Worm (Caenorhabditis elegans) whole organism, L4 larva: ENCODE data around the gene C14B1.8.

Experiments used
- D1046.2 ChIP-seq: fragments of 200-800 bp; sonication (Bioruptor generic); IDR thresholded peaks from 2 replicates; pipeline ENCODE4 v1.3.6; 2022; ENCODE audit warnings: missing genetic modification characterization, missing compliant biosample characterization
- F10B5.3 ChIP-seq: sonication (generic microtip); optimal IDR thresholded peaks from 2 replicates; lab custom pipeline; 2016; ENCODE audit warnings: mild to moderate bottlenecking, missing genetic modification characterization, missing compliant biosample characterization
- F37D6.2 ChIP-seq: sonication (generic microtip); optimal IDR thresholded peaks from 2 replicates; lab custom pipeline; 2016; ENCODE audit warnings: mild to moderate bottlenecking, missing genetic modification characterization, missing compliant biosample characterization
- Y105C5A.15 ChIP-seq: fragments of 200-800 bp; sonication (Bioruptor generic); IDR thresholded peaks from 2 replicates; pipeline ENCODE4 v1.3.6; 2022; ENCODE audit warnings: missing genetic modification characterization, missing compliant biosample characterization
- Y75B8A.6 ChIP-seq: fragments of 200-800 bp; sonication (Bioruptor generic); IDR thresholded peaks from 2 replicates; pipeline ENCODE4 v1.3.6; 2022; ENCODE audit warnings: missing genetic modification reagents, missing genetic modification characterization, missing compliant biosample characterization
- ZK337.2 ChIP-seq: fragments of 200-800 bp; sonication (Bioruptor generic); IDR thresholded peaks from 2 replicates; pipeline ENCODE4 v1.3.6; 2022; ENCODE audit warnings: missing genetic modification reagents, missing genetic modification characterization, missing compliant biosample characterization
- attf-4 ChIP-seq: sonication (generic microtip); optimal IDR thresholded peaks from 3 replicates; lab custom pipeline; 2017; ENCODE audit warnings: missing biosample characterization, missing genetic modification characterization
- daf-19 ChIP-seq: fragments of 200-800 bp; sonication (Bioruptor generic); conservative IDR thresholded peaks from 2 replicates; pipeline ENCODE4 v1.3.6; 2022; ENCODE audit warnings: missing genetic modification characterization, missing compliant biosample characterization
- dmd-6 ChIP-seq: fragments of 200-800 bp; sonication (Bioruptor generic); IDR thresholded peaks from 2 replicates; pipeline ENCODE4 v1.3.6; 2022; ENCODE audit warnings: missing genetic modification reagents, missing genetic modification characterization, missing compliant biosample characterization
- duxl-1 ChIP-seq: sonication (generic microtip); optimal IDR thresholded peaks from 2 replicates; lab custom pipeline; 2016; ENCODE audit warnings: mild to moderate bottlenecking, missing genetic modification characterization, moderate library complexity, missing compliant biosample characterization; ENCODE audit not compliant: poor library complexity
- egl-27 ChIP-seq: sonication (generic microtip); optimal IDR thresholded peaks from 3 replicates; lab custom pipeline; 2017; ENCODE audit warnings: missing biosample characterization, missing genetic modification reagents, missing genetic modification characterization
- gei-8 ChIP-seq: fragments of 200-800 bp; sonication (Bioruptor generic); optimal IDR thresholded peaks from 2 replicates; lab custom pipeline; 2018; ENCODE audit warnings: mild to moderate bottlenecking, missing genetic modification characterization, missing compliant biosample characterization
- hif-1 ChIP-seq, 2 experiments: sonication (generic microtip); optimal IDR thresholded peaks; 2 replicates each; lab custom pipeline; 2016 to 2017; ENCODE audit warnings: missing compliant biosample characterization in 2 of 2, missing genetic modification characterization in 2 of 2, missing genetic modification reagents in 2 of 2, missing genotype in 2 of 2, mild to moderate bottlenecking in 1 of 2
- hmg-1.1 ChIP-seq: fragments of 200-800 bp; sonication (Bioruptor generic); IDR thresholded peaks from 2 replicates; pipeline ENCODE4 v1.3.6; 2022; ENCODE audit warnings: missing genetic modification reagents, missing genetic modification characterization, missing compliant biosample characterization
- jun-1 ChIP-seq: fragments of 150-350 bp; optimal IDR thresholded peaks from 2 replicates; lab custom pipeline; 2014; ENCODE audit warnings: missing biosample characterization, missing genetic modification reagents, missing genetic modification characterization
- lin-13 ChIP-seq: fragments of 150-350 bp; optimal IDR thresholded peaks from 2 replicates; lab custom pipeline; 2014; ENCODE audit warnings: missing biosample characterization, missing genetic modification reagents, missing genetic modification characterization
- lin-29 ChIP-seq: fragments of 200-800 bp; sonication (Bioruptor generic); IDR thresholded peaks from 2 replicates; pipeline ENCODE4 v1.3.6; 2022; ENCODE audit warnings: missing genetic modification reagents, missing genetic modification characterization, missing compliant biosample characterization
- lin-38 ChIP-seq: fragments of 200-800 bp; sonication (Bioruptor generic); IDR thresholded peaks from 2 replicates; pipeline ENCODE4 v1.3.6; 2022; ENCODE audit warnings: missing genetic modification reagents, missing genetic modification characterization, missing compliant biosample characterization
- lin-39 ChIP-seq: fragments of 150-350 bp; optimal IDR thresholded peaks from 2 replicates; lab custom pipeline; 2014; ENCODE audit warnings: missing biosample characterization, missing genetic modification reagents, missing genetic modification characterization
- lir-3 ChIP-seq: sonication (generic microtip); optimal IDR thresholded peaks from 2 replicates; lab custom pipeline; 2016; ENCODE audit warnings: mild to moderate bottlenecking, missing genetic modification characterization, missing compliant biosample characterization
- madf-5 ChIP-seq, 2 experiments: fragments of 200-800 bp; sonication (Bioruptor generic); IDR thresholded peaks; 2 replicates each; pipeline ENCODE4 v1.3.6; 2022; ENCODE audit warnings: missing compliant biosample characterization in 2 of 2, missing genetic modification characterization in 2 of 2
- mxl-2 ChIP-seq: fragments of 200-800 bp; sonication (Bioruptor generic); conservative IDR thresholded peaks from 2 replicates; pipeline ENCODE4 v1.3.6; 2022; ENCODE audit warnings: missing genetic modification reagents, missing genetic modification characterization, missing compliant biosample characterization
- nhr-11 ChIP-seq: fragments of 150-350 bp; optimal IDR thresholded peaks from 2 replicates; lab custom pipeline; 2014; ENCODE audit warnings: missing biosample characterization, missing genetic modification characterization
- nhr-237 ChIP-seq: sonication (generic microtip); optimal IDR thresholded peaks from 2 replicates; lab custom pipeline; 2017; ENCODE audit warnings: missing biosample characterization, missing genetic modification characterization
- nhr-76 ChIP-seq: fragments of 150-350 bp; optimal IDR thresholded peaks from 2 replicates; lab custom pipeline; 2014; ENCODE audit warnings: missing biosample characterization, missing genetic modification characterization
- nhr-77 ChIP-seq: fragments of 150-350 bp; optimal IDR thresholded peaks from 2 replicates; lab custom pipeline; 2014; ENCODE audit warnings: missing biosample characterization, missing genetic modification characterization
- set-16 ChIP-seq: fragments of 200-800 bp; sonication (Bioruptor generic); IDR thresholded peaks from 2 replicates; pipeline ENCODE4 v1.3.6; 2022; ENCODE audit warnings: missing genetic modification reagents, missing genetic modification characterization, missing compliant biosample characterization
- spr-1 ChIP-seq: sonication (generic microtip); optimal IDR thresholded peaks from 2 replicates; lab custom pipeline; 2016; ENCODE audit warnings: mild to moderate bottlenecking, missing genetic modification characterization, missing compliant biosample characterization
- spr-3 ChIP-seq: fragments of 200-800 bp; sonication (Bioruptor generic); optimal IDR thresholded peaks from 2 replicates; lab custom pipeline; 2018; ENCODE audit warnings: mild to moderate bottlenecking, missing genetic modification characterization, missing compliant biosample characterization
- tag-97 ChIP-seq: fragments of 200-800 bp; sonication (Bioruptor generic); IDR thresholded peaks from 2 replicates; pipeline ENCODE4 v1.3.6; 2022; ENCODE audit warnings: missing genetic modification characterization, missing compliant biosample characterization
- unc-130 ChIP-seq: sonication (generic microtip); optimal IDR thresholded peaks from 2 replicates; lab custom pipeline; 2016; ENCODE audit warnings: missing genetic modification reagents, missing genetic modification characterization, missing compliant biosample characterization
- vab-7 ChIP-seq: fragments of 200-800 bp; sonication (Bioruptor generic); IDR thresholded peaks from 2 replicates; pipeline ENCODE4 v1.3.6; 2022; ENCODE audit warnings: missing genetic modification reagents, missing genetic modification characterization, missing compliant biosample characterization
- zag-1 ChIP-seq: fragments of 150-350 bp; optimal IDR thresholded peaks from 2 replicates; lab custom pipeline; 2014; ENCODE audit warnings: missing biosample characterization, missing genetic modification characterization
- zfp-2 ChIP-seq: sonication (generic microtip); optimal IDR thresholded peaks from 2 replicates; lab custom pipeline; 2016; ENCODE audit warnings: mild to moderate bottlenecking, missing genetic modification characterization, missing compliant biosample characterization

Gene C14B1.8

DNA sequence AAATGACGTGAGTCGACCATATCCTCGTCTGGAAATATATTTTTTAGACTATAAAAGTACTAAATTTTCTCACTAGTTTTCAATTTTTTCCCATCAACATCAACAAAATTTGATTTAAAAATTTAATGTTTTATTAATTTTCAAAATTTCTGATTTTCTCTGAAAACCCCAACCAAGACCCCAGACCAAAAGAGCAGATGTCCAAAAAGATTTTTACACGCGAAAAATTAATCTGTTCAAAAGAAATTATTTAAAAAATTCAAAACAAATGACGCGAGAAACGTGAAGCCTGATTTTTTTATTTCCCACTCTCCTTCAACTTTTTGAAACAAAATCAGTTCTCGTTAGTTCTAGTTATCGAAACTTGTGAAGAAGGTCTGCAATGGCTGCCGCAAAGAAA lies 11.0 kb upstream of the C14B1.8 start, which contains the start of gene F34D10.8:
Gene F34D10.8 (plus strand): TSS at position 301 of the 400 bp plus-strand sequence.
- no peak for TF ChIP-seq F10B5.3 (tag; lab: Kevin White, UChicago)
- TF ChIP-seq nhr-237 (tag; lab: Kevin White, UChicago): no peak
- no peak for TF ChIP-seq egl-27
- no peak for TF ChIP-seq madf-5 (GFP tag; IDR thresholded peaks at IDR 0.05; lab: Robert Waterston, UW)
- no peak for TF ChIP-seq unc-130 (GFP tag; lab: Kevin White, UChicago)
- TF ChIP-seq zfp-2 (tag; lab: Kevin White, UChicago): no peak

DNA sequence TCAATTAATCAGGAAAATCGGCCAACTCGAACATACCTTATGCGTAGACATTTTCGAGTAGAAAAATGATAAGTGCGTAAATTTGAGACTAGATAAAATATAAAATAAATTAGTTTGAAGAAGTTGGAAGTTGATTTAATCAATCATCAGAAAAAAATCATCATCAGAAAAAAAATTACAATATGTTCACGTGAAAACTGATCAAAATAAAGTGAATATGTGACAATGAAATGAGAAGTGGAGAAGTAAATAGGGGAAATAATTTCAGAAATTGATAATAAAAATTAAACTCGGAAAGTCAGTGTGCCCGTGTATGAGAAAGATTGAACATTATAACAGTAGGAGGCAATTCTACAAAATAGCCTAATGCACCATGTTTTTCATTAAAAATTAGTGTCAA lies 10.0 kb upstream of the C14B1.8 start, which contains the start of gene F34D10.9:
Gene F34D10.9 (minus strand): TSS at position 101 of the 400 bp plus-strand sequence.
- no peak for TF ChIP-seq zag-1 (tag; lab: Kevin White, UChicago)
- no peak for TF ChIP-seq Y75B8A.6
- TF ChIP-seq spr-1 (tag; lab: Kevin White, UChicago): no peak
- TF ChIP-seq tag-97 (GFP tag; lab: Robert Waterston, UW): no peak
- no peak for TF ChIP-seq nhr-11
- TF ChIP-seq set-16 (GFP tag; lab: Robert Waterston, UW): no peak
- TF ChIP-seq D1046.2: no peak
- TF ChIP-seq dmd-6 (GFP tag; lab: Robert Waterston, UW): no peak
- TF ChIP-seq vab-7 (GFP tag; lab: Robert Waterston, UW): no peak
- no peak for TF ChIP-seq mxl-2 (GFP tag; lab: Robert Waterston, UW)
- TF ChIP-seq nhr-76 (tag; lab: Kevin White, UChicago): no peak
- TF ChIP-seq ZK337.2 (GFP tag; lab: Robert Waterston, UW): no peak
- TF ChIP-seq lin-13: no peak
- no peak for TF ChIP-seq Y105C5A.15 (GFP tag; lab: Robert Waterston, UW)
- no peak for TF ChIP-seq duxl-1 (tag; lab: Kevin White, UChicago)
- TF ChIP-seq lin-29 (GFP tag; lab: Robert Waterston, UW): no peak
- TF ChIP-seq, all 104 proteins: peak for 0

DNA sequence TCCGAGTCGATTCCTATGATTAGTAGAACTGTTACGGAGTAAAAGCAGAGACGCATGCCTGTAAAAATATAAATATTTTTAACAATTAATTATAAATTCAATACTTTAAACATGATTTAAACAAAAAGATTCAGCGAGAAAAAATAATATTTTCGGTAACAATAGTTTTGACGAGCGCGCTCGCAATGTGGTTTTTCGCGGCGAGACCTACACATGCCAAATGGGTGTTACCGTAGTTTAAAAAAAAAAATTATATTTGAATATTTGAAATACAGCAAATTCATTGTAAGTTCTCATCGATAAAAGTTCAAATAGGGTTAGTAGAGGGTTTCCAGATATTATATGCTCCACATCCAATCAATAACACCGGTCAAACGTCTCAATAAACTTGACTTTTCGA lies 7.0 kb upstream of the C14B1.8 start, which contains the start of gene gldi-5:
Gene gldi-5 (minus strand): TSS at position 58 of the 400 bp plus-strand sequence.
- TF ChIP-seq nhr-77 (tag; lab: Kevin White, UChicago): no peak

DNA sequence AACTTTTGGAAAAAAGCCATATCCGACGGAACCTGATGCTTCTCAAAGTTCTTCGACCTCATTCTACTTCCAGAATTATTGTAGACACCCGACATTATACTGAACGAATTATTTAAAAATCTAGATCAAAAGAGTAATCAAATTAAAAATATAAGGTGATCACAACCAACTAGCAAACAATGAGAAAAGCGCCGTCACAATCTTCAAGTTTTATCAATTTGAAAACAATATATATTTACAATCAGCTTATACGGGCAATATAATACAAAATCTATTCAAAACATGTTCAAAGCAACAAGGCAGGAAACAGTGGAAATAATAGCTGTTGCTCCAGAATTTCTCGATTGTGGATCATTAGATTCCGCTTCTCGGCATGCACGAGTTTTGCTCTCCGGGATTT lies 5.4 kb upstream of the C14B1.8 start, which contains the start of gene C14B1.12:
Gene C14B1.12 (minus strand): TSS at position 101 of the 400 bp plus-strand sequence.
- TF ChIP-seq hif-1 (tag; optimal IDR thresholded peaks at IDR 0.05; lab: Kevin White, UChicago): no peak
- TF ChIP-seq gei-8 (GFP tag; lab: Kevin White, UChicago): no peak
- TF ChIP-seq spr-3: no peak
- no peak for TF ChIP-seq hmg-1.1 (GFP tag; lab: Robert Waterston, UW)
- no peak for TF ChIP-seq nhr-76 (tag; lab: Kevin White, UChicago)
- no peak for TF ChIP-seq lin-29 (GFP tag; lab: Robert Waterston, UW)
- no peak for TF ChIP-seq attf-4 (tag; lab: Kevin White, UChicago)
- no peak for TF ChIP-seq jun-1 (tag; lab: Kevin White, UChicago)
- no peak for TF ChIP-seq lin-39 (tag; lab: Kevin White, UChicago)
- TF ChIP-seq F37D6.2: no peak
- no peak for TF ChIP-seq daf-19 (GFP tag; lab: Robert Waterston, UW)

DNA sequence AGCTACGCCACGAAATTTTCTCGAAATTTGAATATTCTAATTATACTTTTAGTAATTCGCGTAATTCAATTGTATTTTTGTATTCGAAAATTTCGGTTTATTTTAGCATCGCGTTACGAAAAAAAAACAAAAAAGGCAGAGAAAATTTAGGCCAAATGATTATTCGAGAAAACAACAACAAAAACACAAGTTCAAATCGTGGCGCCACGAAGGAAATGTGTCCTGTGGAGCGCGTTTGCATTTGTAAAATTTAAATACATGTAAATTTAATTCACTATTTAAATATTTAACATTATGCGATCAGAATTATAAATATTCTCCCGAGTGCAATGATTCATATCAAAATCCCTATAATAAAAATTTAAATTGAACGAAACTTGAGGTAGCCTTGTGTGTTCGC lies 4.2 kb upstream of the C14B1.8 start:
- peak; percentile 0 for TF ChIP-seq unc-130 (GFP tag; lab: Kevin White, UChicago)
- TF ChIP-seq lin-38 (GFP tag; lab: Robert Waterston, UW): peak; percentile 72
- no peak for TF ChIP-seq lir-3 (tag; lab: Kevin White, UChicago)
